Worm (Caenorhabditis elegans) whole organism, L1 larva: ENCODE results near the gene lpd-9.

ENCODE experiments used
- C16A3.4 ChIP-seq: fragments of 150-350 bp; optimal IDR thresholded peaks from 2 replicates; lab custom pipeline; 2014; ENCODE audit warnings: missing biosample characterization, missing genetic modification characterization
- F16B12.6 ChIP-seq: fragments of 150-350 bp; optimal IDR thresholded peaks from 2 replicates; lab custom pipeline; 2014; ENCODE audit warnings: missing biosample characterization, missing genetic modification characterization
- ama-1 ChIP-seq: fragments of 150-350 bp; optimal IDR thresholded peaks from 2 replicates; lab custom pipeline; 2014
- blmp-1 ChIP-seq: fragments of 150-350 bp; optimal IDR thresholded peaks from 2 replicates; lab custom pipeline; 2014; ENCODE audit warnings: missing biosample characterization, missing genetic modification characterization
- ceh-63 ChIP-seq: fragments of 200-800 bp; sonication (Bioruptor generic); optimal IDR thresholded peaks from 2 replicates; lab custom pipeline; 2018; ENCODE audit warnings: mild to moderate bottlenecking, missing genetic modification characterization, missing compliant biosample characterization
- ceh-88 ChIP-seq: fragments of 200-800 bp; sonication (Bioruptor generic); IDR thresholded peaks from 2 replicates; pipeline ENCODE4 v1.3.6; 2022; ENCODE audit warnings: missing genetic modification characterization, missing compliant biosample characterization
- dpl-1 ChIP-seq, 3 experiments: fragments of 150-350 bp in 2 of 3; sonication (generic microtip) in 1 of 3; optimal IDR thresholded peaks; 2 replicates each; lab custom pipeline; 2014 to 2017; ENCODE audit warnings: missing biosample characterization in 3 of 3, missing genetic modification characterization in 3 of 3, missing genetic modification reagents in 3 of 3
- efl-1 ChIP-seq, 4 experiments: fragments of 150-350 bp; optimal IDR thresholded peaks in 3 of 4; peaks in 1 of 4; 1 replicate in 1 of 4; 2 replicates in 3 of 4; lab custom pipeline; 2014; ENCODE audit warnings: missing biosample characterization in 2 of 4, missing genetic modification characterization in 2 of 4, missing genetic modification reagents in 2 of 4
- efl-3 ChIP-seq: fragments of 200-800 bp; sonication (Bioruptor generic); optimal IDR thresholded peaks from 2 replicates; lab custom pipeline; 2018; ENCODE audit warnings: mild to moderate bottlenecking, missing genetic modification characterization, missing compliant biosample characterization
- egl-27 ChIP-seq, 2 experiments: fragments of 150-350 bp in 1 of 2; sonication (generic microtip); optimal IDR thresholded peaks; 3 replicates each; lab custom pipeline; 2017 to 2018; ENCODE audit warnings: missing biosample characterization in 2 of 2, missing genetic modification characterization in 2 of 2, missing genetic modification reagents in 2 of 2
- elt-2 ChIP-seq: sonication (generic microtip); optimal IDR thresholded peaks from 2 replicates; lab custom pipeline; 2016; ENCODE audit warnings: missing genetic modification characterization, mild to moderate bottlenecking, inconsistent platforms, missing compliant biosample characterization, missing genetic modification reagents
- elt-3 ChIP-seq, 6 experiments: fragments of 150-350 bp in 1 of 6; sonication (generic microtip); optimal IDR thresholded peaks; 2 replicates each; lab custom pipeline; 2017 to 2018; ENCODE audit warnings: missing biosample characterization in 6 of 6, missing genetic modification characterization in 6 of 6, inconsistent platforms in 1 of 6
- fkh-10 ChIP-seq: sonication (generic microtip); optimal IDR thresholded peaks from 2 replicates; lab custom pipeline; 2017; ENCODE audit warnings: missing biosample characterization, missing genetic modification reagents, missing genetic modification characterization
- fkh-4 ChIP-seq: sonication (generic microtip); optimal IDR thresholded peaks from 2 replicates; lab custom pipeline; 2016; ENCODE audit warnings: missing compliant biosample characterization, missing genetic modification characterization, borderline replicate concordance
- grh-1 ChIP-seq: fragments of 200-800 bp; sonication (Bioruptor generic); IDR thresholded peaks from 2 replicates; pipeline ENCODE4 v1.3.6; 2022; ENCODE audit warnings: missing genetic modification reagents, missing genetic modification characterization, missing compliant biosample characterization
- hlh-17 ChIP-seq: fragments of 200-800 bp; sonication (Bioruptor generic); optimal IDR thresholded peaks from 2 replicates; lab custom pipeline; 2018; ENCODE audit warnings: missing genetic modification characterization, mild to moderate bottlenecking, missing compliant biosample characterization, moderate library complexity, borderline replicate concordance
- hlh-4 ChIP-seq: sonication (generic microtip); optimal IDR thresholded peaks from 2 replicates; lab custom pipeline; 2016; ENCODE audit warnings: mild to moderate bottlenecking, missing genetic modification characterization, missing compliant biosample characterization
- irx-1 ChIP-seq: sonication (generic microtip); optimal IDR thresholded peaks from 2 replicates; lab custom pipeline; 2016; ENCODE audit warnings: missing genetic modification characterization, missing compliant biosample characterization
- lin-14 ChIP-seq: fragments of 200-800 bp; sonication (Bioruptor generic); optimal IDR thresholded peaks from 2 replicates; lab custom pipeline; 2018; ENCODE audit warnings: mild to moderate bottlenecking, missing genetic modification characterization, moderate library complexity, missing compliant biosample characterization
- lin-15B ChIP-seq: fragments of 150-350 bp; sonication (generic microtip); optimal IDR thresholded peaks from 3 replicates; lab custom pipeline; 2014; ENCODE audit warnings: missing biosample characterization, missing genetic modification characterization
- lin-35 ChIP-seq, 2 experiments: fragments of 150-350 bp; optimal IDR thresholded peaks; 2 replicates each; lab custom pipeline; 2014; ENCODE audit warnings: missing biosample characterization in 2 of 2, missing genetic modification characterization in 2 of 2, missing genetic modification reagents in 2 of 2
- lin-39 ChIP-seq: fragments of 150-350 bp; optimal IDR thresholded peaks from 2 replicates; lab custom pipeline; 2014; ENCODE audit warnings: missing biosample characterization, missing genetic modification reagents, missing genetic modification characterization
- lsy-2 ChIP-seq, 2 experiments: fragments of 150-350 bp; optimal IDR thresholded peaks; 2 replicates each; lab custom pipeline; 2014; ENCODE audit warnings: missing biosample characterization in 2 of 2, missing genetic modification characterization in 2 of 2
- mdl-1 ChIP-seq, 2 experiments: fragments of 150-350 bp; optimal IDR thresholded peaks; 2 replicates each; lab custom pipeline; 2014 to 2017; ENCODE audit warnings: missing biosample characterization in 2 of 2, missing genetic modification characterization in 2 of 2, inconsistent platforms in 1 of 2
- mef-2 ChIP-seq: fragments of 150-350 bp; optimal IDR thresholded peaks from 2 replicates; lab custom pipeline; 2014; ENCODE audit warnings: missing biosample characterization, missing genetic modification characterization
- nhr-11 ChIP-seq: fragments of 150-350 bp; optimal IDR thresholded peaks from 2 replicates; lab custom pipeline; 2014; ENCODE audit warnings: missing biosample characterization, missing genetic modification characterization
- nhr-19 ChIP-seq: fragments of 200-800 bp; sonication (Bioruptor generic); conservative IDR thresholded peaks from 2 replicates; pipeline ENCODE4 v1.3.6; 2022; ENCODE audit warnings: missing genetic modification characterization, missing compliant biosample characterization
- nhr-20 ChIP-seq: sonication (generic microtip); optimal IDR thresholded peaks from 2 replicates; lab custom pipeline; 2016; ENCODE audit warnings: mild to moderate bottlenecking, missing genetic modification characterization, missing compliant biosample characterization
- nhr-237 ChIP-seq: fragments of 150-350 bp; optimal IDR thresholded peaks from 2 replicates; lab custom pipeline; 2014; ENCODE audit warnings: missing biosample characterization, missing genetic modification characterization
- nhr-28 ChIP-seq: fragments of 150-350 bp; optimal IDR thresholded peaks from 2 replicates; lab custom pipeline; 2014; ENCODE audit warnings: missing biosample characterization, missing genetic modification characterization
- nhr-76 ChIP-seq: sonication (generic microtip); optimal IDR thresholded peaks from 2 replicates; lab custom pipeline; 2017; ENCODE audit warnings: missing biosample characterization, missing genetic modification characterization
- nhr-84 ChIP-seq: sonication (generic microtip); optimal IDR thresholded peaks from 2 replicates; lab custom pipeline; 2017; ENCODE audit warnings: missing biosample characterization, missing genetic modification characterization
- nhr-85 ChIP-seq: sonication (generic microtip); peaks from one replicate; lab custom pipeline; 2016; ENCODE audit warnings: missing genetic modification characterization, inconsistent platforms, missing compliant biosample characterization
- pag-3 ChIP-seq: sonication (generic microtip); optimal IDR thresholded peaks from 2 replicates; lab custom pipeline; 2017; ENCODE audit warnings: missing genetic modification characterization, mild to moderate bottlenecking, missing compliant biosample characterization, antibody characterized with exemption, borderline replicate concordance; ENCODE audit not compliant: insufficient read depth
- skn-1 ChIP-seq: fragments of 150-350 bp; optimal IDR thresholded peaks from 2 replicates; lab custom pipeline; 2014; ENCODE audit warnings: missing biosample characterization, missing genetic modification characterization
- snpc-4 ChIP-seq: fragments of 150-350 bp; optimal IDR thresholded peaks from 2 replicates; lab custom pipeline; 2014; ENCODE audit warnings: missing biosample characterization, missing genetic modification characterization
- sox-4 ChIP-seq: sonication (generic microtip); optimal IDR thresholded peaks from 2 replicates; lab custom pipeline; 2016; ENCODE audit warnings: missing genetic modification characterization, missing compliant biosample characterization
- sptf-1 ChIP-seq: fragments of 150-350 bp; optimal IDR thresholded peaks from 2 replicates; lab custom pipeline; 2014; ENCODE audit warnings: missing biosample characterization, missing genetic modification characterization
- sup-37 ChIP-seq: fragments of 200-800 bp; sonication (Bioruptor generic); optimal IDR thresholded peaks from 2 replicates; lab custom pipeline; 2018; ENCODE audit warnings: mild to moderate bottlenecking, missing genetic modification characterization, missing compliant biosample characterization
- swsn-7 ChIP-seq: sonication (generic microtip); optimal IDR thresholded peaks from 2 replicates; lab custom pipeline; 2016; ENCODE audit warnings: missing genetic modification characterization, missing compliant biosample characterization
- unc-130 ChIP-seq: fragments of 150-350 bp; optimal IDR thresholded peaks from 2 replicates; lab custom pipeline; 2017; ENCODE audit warnings: missing biosample characterization, missing genetic modification characterization, inconsistent platforms
- unc-30 ChIP-seq: sonication (generic microtip); optimal IDR thresholded peaks from 2 replicates; lab custom pipeline; 2017; ENCODE audit warnings: missing biosample characterization, missing genetic modification characterization
- unc-86 ChIP-seq: sonication (generic microtip); optimal IDR thresholded peaks from 2 replicates; lab custom pipeline; 2016; ENCODE audit warnings: missing genetic modification characterization, missing compliant biosample characterization
- vab-15 ChIP-seq: sonication (generic microtip); optimal IDR thresholded peaks from 2 replicates; lab custom pipeline; 2017; ENCODE audit warnings: missing genotype, mild to moderate bottlenecking, missing genetic modification characterization, missing compliant biosample characterization
- xbp-1 ChIP-seq: sonication (generic microtip); optimal IDR thresholded peaks from 2 replicates; lab custom pipeline; 2016; ENCODE audit warnings: missing genetic modification characterization, missing compliant biosample characterization
- ztf-4 ChIP-seq: fragments of 150-350 bp; optimal IDR thresholded peaks from 2 replicates; lab custom pipeline; 2014; ENCODE audit warnings: missing biosample characterization, missing genetic modification characterization

The lpd-9 gene

ce11 chrV:10549717-10550116, 29.4 kb upstream of the lpd-9 start, which contains the start of gene F32G8.2:
F32G8.2 (plus strand) TSS chrV:10550017.
- TF ChIP-seq nhr-20 (tag; lab: Kevin White, UChicago) (no peak), snpc-4 (tag; lab: Kevin White, UChicago) (no peak), skn-1 (tag; lab: Kevin White, UChicago) (no peak), lin-35 (GFP tag; optimal IDR thresholded peaks at IDR 0.05; lab: Kevin White, UChicago) (no peak), ztf-4 (tag; lab: Kevin White, UChicago) (no peak), lin-39 (tag; lab: Kevin White, UChicago) (no peak), sox-4 (tag; lab: Kevin White, UChicago) (no peak), unc-86 (no peak), nhr-28 (tag; lab: Kevin White, UChicago) (no peak), nhr-19 (GFP tag; lab: Robert Waterston, UW) (no peak), hlh-17 (GFP tag; lab: Kevin White, UChicago) (no peak), lin-15B (no peak), egl-27 (tag; optimal IDR thresholded peaks at IDR 0.05; lab: Kevin White, UChicago) (no peak), sup-37 (GFP tag; lab: Kevin White, UChicago) (no peak)

- TF ChIP-seq efl-1 (optimal IDR thresholded peaks at IDR 0.05; lab: Kevin White, UChicago): no peak
- TF ChIP-seq efl-1 (GFP tag; optimal IDR thresholded peaks at IDR 0.05 in 1 of 2; lab: Kevin White, UChicago): no peak
- TF ChIP-seq vab-15 (tag; lab: Kevin White, UChicago): no peak
- no peak for TF ChIP-seq ama-1 (lab: Kevin White, UChicago)
- TF ChIP-seq fkh-10 (GFP tag; lab: Kevin White, UChicago): no peak
- no peak for TF ChIP-seq ceh-88 (GFP tag; lab: Robert Waterston, UW)
- TF ChIP-seq sox-4 (tag; lab: Kevin White, UChicago): no peak
- TF ChIP-seq sptf-1 (tag; lab: Kevin White, UChicago): no peak
- no peak for TF ChIP-seq lsy-2 (tag; optimal IDR thresholded peaks at IDR 0.05; lab: Kevin White, UChicago)
- TF ChIP-seq hlh-4 (tag; lab: Kevin White, UChicago): no peak
- TF ChIP-seq swsn-7 (tag; lab: Kevin White, UChicago): no peak
- TF ChIP-seq lin-14: no peak
- TF ChIP-seq, all 84 proteins: peak for 0
Measured at ce11 chrV:10555239-10555638, 23.9 kb upstream of the lpd-9 start, which contains the start of gene F32G8.3. F32G8.3 (minus strand) TSS chrV:10555339.

ce11 chrV:10556362-10556761, 22.7 kb upstream of the lpd-9 start:
- TF ChIP-seq elt-3 (tag; optimal IDR thresholded peaks at IDR 0.05; lab: Kevin White, UChicago): no peak
- TF ChIP-seq lin-15B: no peak
- no peak for TF ChIP-seq nhr-76
- TF ChIP-seq grh-1 (GFP tag; lab: Robert Waterston, UW): peak; percentile 42; the same call in 1 of the 2 replicates
- no peak for TF ChIP-seq nhr-237 (tag; lab: Kevin White, UChicago)
- no peak for TF ChIP-seq pag-3 (tag; lab: Kevin White, UChicago)
- TF ChIP-seq mef-2 (tag; lab: Kevin White, UChicago): no peak
- peak; percentile 72 for TF ChIP-seq nhr-85 (tag; lab: Kevin White, UChicago)
- no peak for TF ChIP-seq lin-14

ce11 chrV:10557094-10557493, 22.0 kb upstream of the lpd-9 start:
- peak; percentile 9 for TF ChIP-seq C16A3.4 (tag; lab: Kevin White, UChicago)
- no peak for TF ChIP-seq F16B12.6 (tag; lab: Kevin White, UChicago)
- no peak for TF ChIP-seq efl-3 (GFP tag; lab: Kevin White, UChicago)
- no peak for TF ChIP-seq swsn-7 (tag; lab: Kevin White, UChicago)
- TF ChIP-seq hlh-17 (GFP tag; lab: Kevin White, UChicago): no peak
- no peak for TF ChIP-seq ztf-4 (tag; lab: Kevin White, UChicago)
- no peak for TF ChIP-seq sup-37 (GFP tag; lab: Kevin White, UChicago)
- TF ChIP-seq dpl-1 (GFP tag; optimal IDR thresholded peaks at IDR 0.05; lab: Kevin White, UChicago): peak in 1 of 3 experiments; percentile 14
- no peak for TF ChIP-seq xbp-1
- TF ChIP-seq nhr-11 (tag; lab: Kevin White, UChicago): no peak
- no peak for TF ChIP-seq lin-39 (tag; lab: Kevin White, UChicago)
- TF ChIP-seq lin-15B: no peak
- no peak for TF ChIP-seq unc-30
- no peak for TF ChIP-seq mdl-1 (tag; optimal IDR thresholded peaks at IDR 0.05; lab: Kevin White, UChicago)
- peak; percentile 48 for TF ChIP-seq nhr-20 (tag; lab: Kevin White, UChicago)
- TF ChIP-seq grh-1 (GFP tag; lab: Robert Waterston, UW): 0 out of 2 replicates have a peak, but pooled peaks have one; percentile 19
- TF ChIP-seq fkh-4: no peak
- TF ChIP-seq nhr-85 (tag; lab: Kevin White, UChicago): peak; percentile 87
- TF ChIP-seq unc-130 (tag; lab: Kevin White, UChicago): peak; percentile 57
- no peak for TF ChIP-seq elt-2
- peak; percentile 90 for TF ChIP-seq blmp-1 (tag; lab: Kevin White, UChicago)
- TF ChIP-seq pag-3 (tag; lab: Kevin White, UChicago): no peak
- no peak for TF ChIP-seq ceh-63 (GFP tag; lab: Kevin White, UChicago)
- TF ChIP-seq nhr-84: no peak
- no peak for TF ChIP-seq irx-1 (tag; lab: Kevin White, UChicago)
